Fruit fly (Drosophila melanogaster) whole organism, embryonic: ENCODE measurements around the gene Est-Q.

ENCODE experiments used
- CG2678 ChIP-seq: fragments of 200-800 bp; sonication (Bioruptor generic); optimal IDR thresholded peaks from 3 replicates; lab custom pipeline; 2019; ENCODE audit warnings: missing biosample characterization, mild to moderate bottlenecking, missing genetic modification characterization, moderate library complexity
- CG6813 ChIP-seq: fragments of 200-800 bp; sonication (Bioruptor generic); optimal IDR thresholded peaks from 2 replicates; lab custom pipeline; 2017; ENCODE audit warnings: missing biosample characterization, missing genetic modification characterization, mild to moderate bottlenecking, moderate library complexity, missing genetic modification reagents
- Fer1 ChIP-seq: fragments of 200-800 bp; sonication (Bioruptor generic); optimal IDR thresholded peaks from 2 replicates; lab custom pipeline; 2017; ENCODE audit warnings: missing biosample characterization, mild to moderate bottlenecking, missing genetic modification characterization
- Pdp1 ChIP-seq, 2 experiments: fragments of 200-800 bp; sonication (Bioruptor generic); optimal IDR thresholded peaks; 3 replicates each; lab custom pipeline; 2016; ENCODE audit warnings: missing biosample characterization in 2 of 2, missing genetic modification characterization in 2 of 2, mild to moderate bottlenecking in 1 of 2, moderate library complexity in 1 of 2
- bbx ChIP-seq: fragments of 200-800 bp; sonication (Bioruptor generic); IDR thresholded peaks from 2 replicates; pipeline ENCODE4 v1.3.6; 2022; ENCODE audit warnings: missing biosample characterization, missing genetic modification characterization; ENCODE audit not compliant: partially characterized antibody
- maf-S ChIP-seq: fragments of 200-800 bp; sonication (Bioruptor generic); optimal IDR thresholded peaks from 2 replicates; lab custom pipeline; 2016; ENCODE audit warnings: missing biosample characterization, missing genetic modification characterization
- slbo ChIP-seq: fragments of 200-800 bp; sonication (Bioruptor generic); IDR thresholded peaks from 2 replicates; pipeline ENCODE4 v1.3.6; 2022; ENCODE audit warnings: missing biosample characterization, missing genetic modification characterization
- trh ChIP-seq: fragments of 200-800 bp; sonication (Bioruptor generic); optimal IDR thresholded peaks from 2 replicates; lab custom pipeline; 2016; ENCODE audit warnings: missing biosample characterization, missing genetic modification characterization

- no peak for TF ChIP-seq CG2678 (tag; lab: Kevin White, UChicago)
- peak; percentile 63 for TF ChIP-seq CG6813
- TF ChIP-seq slbo (GFP tag; lab: Robert Waterston, UW), result no peak
- peak in 1 of 2 experiments; percentile 8 for TF ChIP-seq Pdp1 (GFP tag; optimal IDR thresholded peaks at IDR 0.05; lab: Kevin White, UChicago)
- no peak for TF ChIP-seq Fer1 (GFP tag; lab: Kevin White, UChicago)
- no peak for TF ChIP-seq trh (GFP tag; lab: Kevin White, UChicago)
- no peak for TF ChIP-seq maf-S
- TF ChIP-seq bbx (GFP tag; lab: Robert Waterston, UW), result peak; percentile 23; the same call in 1 of the 2 replicates
Measured at dm6 chr3L:21479636-21480035, 21.6 kb upstream of the Est-Q start.
